Worm (Caenorhabditis elegans) whole organism, mixed stage, embryonic: ENCODE data around the gene dop-2.

Source experiments
- blmp-1 ChIP-seq: fragments of 150-350 bp; optimal IDR thresholded peaks from 2 replicates; lab custom pipeline; 2014; ENCODE audit warnings: missing biosample characterization, missing genetic modification characterization
- ceh-83 ChIP-seq: fragments of 200-800 bp; sonication (Bioruptor generic); optimal IDR thresholded peaks from 2 replicates; lab custom pipeline; 2018; ENCODE audit warnings: mild to moderate bottlenecking, missing genetic modification characterization, missing compliant biosample characterization
- elt-3 ChIP-seq: fragments of 150-350 bp; optimal IDR thresholded peaks from 2 replicates; lab custom pipeline; 2014; ENCODE audit warnings: missing biosample characterization, missing genetic modification characterization
- lsy-2 ChIP-seq: fragments of 150-350 bp; optimal IDR thresholded peaks from 2 replicates; lab custom pipeline; 2014; ENCODE audit warnings: missing biosample characterization, missing genetic modification characterization
- nhr-12 ChIP-seq: fragments of 150-350 bp; optimal IDR thresholded peaks from 2 replicates; lab custom pipeline; 2014; ENCODE audit warnings: missing biosample characterization, missing genetic modification characterization
- nhr-28 ChIP-seq: fragments of 150-350 bp; optimal IDR thresholded peaks from 2 replicates; lab custom pipeline; 2014; ENCODE audit warnings: missing biosample characterization, missing genetic modification characterization
- nhr-76 ChIP-seq: sonication (generic microtip); optimal IDR thresholded peaks from 2 replicates; lab custom pipeline; 2017; ENCODE audit warnings: missing biosample characterization, missing genetic modification characterization
- pha-4 ChIP-seq: fragments of 150-350 bp; optimal IDR thresholded peaks from 2 replicates; lab custom pipeline; 2018; ENCODE audit warnings: missing biosample characterization, missing genetic modification reagents, missing genetic modification characterization
- sem-2 ChIP-seq: fragments of 200-800 bp; sonication (Bioruptor generic); optimal IDR thresholded peaks from 2 replicates; lab custom pipeline; 2018; ENCODE audit warnings: mild to moderate bottlenecking, missing genetic modification characterization, missing compliant biosample characterization
- snpc-4 ChIP-seq: fragments of 150-350 bp; optimal IDR thresholded peaks from 2 replicates; lab custom pipeline; 2014; ENCODE audit warnings: missing biosample characterization, missing genetic modification characterization
- unc-39 ChIP-seq: fragments of 150-350 bp; optimal IDR thresholded peaks from 2 replicates; lab custom pipeline; 2014; ENCODE audit warnings: missing biosample characterization, missing genetic modification characterization
- unc-62 ChIP-seq: fragments of 150-350 bp; optimal IDR thresholded peaks from 2 replicates; lab custom pipeline; 2014; ENCODE audit warnings: missing biosample characterization, missing genetic modification reagents, missing genetic modification characterization

ce11 chrV:9625122-9625521 is 16.8 kb downstream of the dop-2 start, which contains the start of gene idpc-4:
- no peak for TF ChIP-seq pha-4 (tag; lab: Kevin White, UChicago)
- TF ChIP-seq nhr-76 (tag; lab: Kevin White, UChicago), result no peak
- no peak for TF ChIP-seq elt-3 (tag; lab: Kevin White, UChicago)
- TF ChIP-seq unc-62 (GFP tag; lab: Kevin White, UChicago), result no peak
- no peak for TF ChIP-seq blmp-1 (tag; lab: Kevin White, UChicago)
- no peak for TF ChIP-seq snpc-4 (tag; lab: Kevin White, UChicago)
- no peak for TF ChIP-seq nhr-28 (tag; lab: Kevin White, UChicago)
- TF ChIP-seq sem-2 (GFP tag; lab: Kevin White, UChicago), result no peak
- TF ChIP-seq lsy-2 (tag; lab: Kevin White, UChicago), result no peak
- TF ChIP-seq ceh-83 (GFP tag; lab: Kevin White, UChicago), result no peak
- TF ChIP-seq unc-39 (tag; lab: Kevin White, UChicago), result no peak
- TF ChIP-seq nhr-12, result no peak
